Worm (Caenorhabditis elegans): Measurements from ENCODE around the gene qns-1.
A peak's percentile ranks its signal among the peaks of the same experiment; 100 is the strongest.

qns-1 gene

DNA sequence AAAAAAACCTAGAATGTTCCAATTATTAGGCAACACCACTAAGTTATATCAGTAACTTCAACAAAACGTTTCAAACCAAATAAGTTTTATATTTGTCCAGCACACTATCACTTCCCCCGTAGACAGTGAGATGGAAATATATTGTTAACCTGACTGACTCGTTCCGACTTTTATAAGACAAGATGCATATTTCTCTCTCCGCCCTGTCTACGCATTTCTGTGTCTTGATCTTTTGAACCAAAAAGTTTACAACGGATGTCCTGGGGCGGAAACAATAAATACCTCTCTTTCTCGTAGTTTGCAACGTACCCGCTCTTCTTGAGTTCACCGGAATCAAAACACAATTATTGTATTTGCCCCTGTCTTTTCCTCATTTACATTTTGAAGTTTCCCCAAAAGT, 32.2 kb upstream of the qns-1 start:
- TF ChIP-seq ztf-25 (GFP tag; IDR thresholded peaks at IDR 0.05) (no peak), Y53F4B.3 (GFP tag; IDR thresholded peaks at IDR 0.05) (no peak), him-1 (tag; optimal IDR thresholded peaks at IDR 0.05) (no peak), F22D6.2 (tag; optimal IDR thresholded peaks at IDR 0.05) (no peak), pha-4 (tag; optimal IDR thresholded peaks at IDR 0.05) (no peak), dpff-1 (tag; optimal IDR thresholded peaks at IDR 0.05) (no peak), nhr-27 (tag; optimal IDR thresholded peaks at IDR 0.05) (no peak), repo-1 (tag; optimal IDR thresholded peaks at IDR 0.05) (no peak), ceh-58 (GFP tag; IDR thresholded peaks at IDR 0.05) (no peak), lin-35 (GFP tag; optimal IDR thresholded peaks at IDR 0.05) (no peak), ets-4 (GFP tag; optimal IDR thresholded peaks at IDR 0.05) (no peak), F23B12.7 (tag; optimal IDR thresholded peaks at IDR 0.05; ENCODE audit: insufficient read depth) (no peak), die-1 (tag; optimal IDR thresholded peaks at IDR 0.05) (no peak), unc-130 (GFP tag; optimal IDR thresholded peaks at IDR 0.05) (no peak), nhr-90 (tag; optimal IDR thresholded peaks at IDR 0.05) (no peak), aptf-3 (GFP tag; IDR thresholded peaks at IDR 0.05) (no peak), ceh-27 (GFP tag; optimal IDR thresholded peaks at IDR 0.05) (no peak), xnd-1 (tag; optimal IDR thresholded peaks at IDR 0.05) (no peak), nhr-179 (tag; optimal IDR thresholded peaks at IDR 0.05) (no peak), ztf-3 (GFP tag; optimal IDR thresholded peaks at IDR 0.05) (no peak)

DNA sequence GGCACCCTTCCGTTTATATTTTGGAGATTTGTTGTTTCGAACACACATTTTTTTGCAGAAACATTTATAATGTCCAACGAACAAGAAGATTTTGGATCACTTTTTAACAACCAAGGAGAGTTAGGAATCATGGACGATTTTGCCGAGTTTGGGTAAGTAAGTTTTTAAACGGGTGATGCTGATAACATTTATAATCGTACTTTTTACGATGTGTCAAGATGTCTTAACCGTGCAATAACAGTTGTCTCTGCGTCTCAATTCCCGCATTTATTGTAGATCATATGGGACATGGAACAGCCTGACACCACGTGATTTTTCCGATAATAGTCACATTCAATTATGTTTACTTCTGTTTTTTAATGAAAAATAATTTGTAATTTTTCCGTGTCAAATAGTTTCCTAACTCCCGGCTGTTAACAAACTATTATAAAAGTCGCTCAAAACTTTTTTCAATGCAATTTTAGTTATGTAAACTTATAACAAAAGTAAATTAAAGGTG, 31.5 kb upstream of the qns-1 start, which contains the start of gene daf-14:
Gene daf-14 (plus strand): TSS at position 51 of the 499 bp plus-strand sequence.
- no peak for TF ChIP-seq let-607 (tag; optimal IDR thresholded peaks at IDR 0.05)
- no peak for TF ChIP-seq nhr-179 (tag; optimal IDR thresholded peaks at IDR 0.05)
- TF ChIP-seq C17E4.6 (GFP tag; IDR thresholded peaks at IDR 0.05) = no peak
- no peak for TF ChIP-seq snpc-1.3 (tag; optimal IDR thresholded peaks at IDR 0.05; ENCODE audit: insufficient read depth)
- TF ChIP-seq fkh-3 (tag; optimal IDR thresholded peaks at IDR 0.05) = no peak
- no peak for TF ChIP-seq B0035.1 (tag; optimal IDR thresholded peaks at IDR 0.05)
- TF ChIP-seq Y56A3A.18 (GFP tag; IDR thresholded peaks at IDR 0.05) = no peak
- no peak for TF ChIP-seq B0261.1 (tag; optimal IDR thresholded peaks at IDR 0.05)
- TF ChIP-seq atf-7 (tag; optimal IDR thresholded peaks at IDR 0.05) = no peak
- no peak for TF ChIP-seq hsf-1 (GFP tag; IDR thresholded peaks at IDR 0.05)
- TF ChIP-seq nhr-80 (tag; optimal IDR thresholded peaks at IDR 0.05) = peak; percentile 20
- no peak for TF ChIP-seq ceh-100 (GFP tag; IDR thresholded peaks at IDR 0.05)
- TF ChIP-seq lin-54 (GFP tag; optimal IDR thresholded peaks at IDR 0.05) = no peak
- no peak for TF ChIP-seq him-1 (tag; optimal IDR thresholded peaks at IDR 0.05)
- no peak for TF ChIP-seq F10E7.11 (tag; optimal IDR thresholded peaks at IDR 0.05)
- no peak for TF ChIP-seq T07F8.4 (tag; optimal IDR thresholded peaks at IDR 0.05)
- no peak for TF ChIP-seq cebp-1 (GFP tag; IDR thresholded peaks at IDR 0.05)
- peak; percentile 22 for TF ChIP-seq cebp-1 (tag; optimal IDR thresholded peaks at IDR 0.05)
- no peak for TF ChIP-seq somi-1 (GFP tag; optimal IDR thresholded peaks at IDR 0.05)
- TF ChIP-seq cebp-2 (GFP tag; IDR thresholded peaks at IDR 0.05) = no peak
- TF ChIP-seq tlf-1 (GFP tag; optimal IDR thresholded peaks at IDR 0.05) = no peak
- no peak for TF ChIP-seq lin-35 (GFP tag; optimal IDR thresholded peaks at IDR 0.05)
- no peak for TF ChIP-seq hmg-1.2 (GFP tag; IDR thresholded peaks at IDR 0.05)
- peak; percentile 43 for TF ChIP-seq ztf-26 (tag; optimal IDR thresholded peaks at IDR 0.05)
- TF ChIP-seq Y53G8AR.9 (GFP tag; conservative IDR thresholded peaks at IDR 0.05) = no peak
- TF ChIP-seq snpc-1.1 (tag; optimal IDR thresholded peaks at IDR 0.05; ENCODE audit: insufficient read depth) = no peak

Data from whole organism, young adult.